Fruit fly (Drosophila melanogaster): ENCODE measurements around the gene CG7778.

CG7778 gene

DNA sequence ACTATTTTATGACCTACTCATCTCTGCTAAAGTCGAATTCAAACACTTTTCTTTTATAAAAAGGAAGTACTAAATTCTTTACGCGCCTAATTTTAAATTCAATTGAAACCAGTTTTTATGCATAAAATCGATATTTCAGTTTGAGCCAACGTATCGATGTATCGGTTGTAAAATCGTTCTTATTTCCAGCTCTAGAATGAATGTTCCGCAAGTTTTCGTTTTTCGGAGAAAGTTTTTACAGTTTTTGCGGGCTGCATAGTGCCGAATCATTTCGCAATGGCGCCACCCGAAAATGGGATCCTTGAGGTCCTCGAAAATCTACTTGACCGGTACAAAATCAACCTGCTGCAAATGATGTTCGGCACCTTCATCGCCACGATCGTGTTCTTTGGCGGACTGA, 41.0 kb upstream of the CG7778 start, which contains the start of gene CG7840 (continued):
- TF ChIP-seq Scr (GFP tag; IDR thresholded peaks at IDR 0.05; ENCODE audit: partially characterized antibody) (peak; percentile 88), en (GFP tag; optimal IDR thresholded peaks at IDR 0.05) (no peak), Meics (GFP tag; optimal IDR thresholded peaks at IDR 0.05) (peak; percentile 74), tgo (GFP tag; IDR thresholded peaks at IDR 0.05) (no peak), Doc3 (GFP tag; IDR thresholded peaks at IDR 0.05; ENCODE audit: partially characterized antibody) (peak; percentile 90), org-1 (GFP tag; optimal IDR thresholded peaks at IDR 0.05) (no peak), disco-r (GFP tag; optimal IDR thresholded peaks at IDR 0.05) (no peak), CG15269 (tag; optimal IDR thresholded peaks at IDR 0.05) (no peak), Deaf1 (tag; optimal IDR thresholded peaks at IDR 0.05) (no peak), CG11504 (tag; optimal IDR thresholded peaks at IDR 0.05) (no peak), CG8281 (tag; optimal IDR thresholded peaks at IDR 0.05) (no peak), CG3281 (GFP tag; optimal IDR thresholded peaks at IDR 0.05) (no peak), Fer2 (tag; optimal IDR thresholded peaks at IDR 0.05) (no peak), CG2120 (GFP tag; optimal IDR thresholded peaks at IDR 0.05) (no peak), sc (optimal IDR thresholded peaks at IDR 0.05) (no peak), sc (GFP tag; optimal IDR thresholded peaks at IDR 0.05) (no peak), CG12942 (GFP tag; optimal IDR thresholded peaks at IDR 0.05) (no peak), ttk (GFP tag; IDR thresholded peaks at IDR 0.05) (no peak), Dip3 (GFP tag; optimal IDR thresholded peaks at IDR 0.05) (no peak), mam (GFP tag; optimal IDR thresholded peaks at IDR 0.05) (no peak), CG13775 (GFP tag; optimal IDR thresholded peaks at IDR 0.05) (no peak), CG12769 (tag; optimal IDR thresholded peaks at IDR 0.05) (no peak), lilli (GFP tag; optimal IDR thresholded peaks at IDR 0.05) (no peak), sob (GFP tag; IDR thresholded peaks at IDR 0.05) (no peak), chinmo (GFP tag; IDR thresholded peaks at IDR 0.05; ENCODE audit: partially characterized antibody) (peak; percentile 78; the same call in 2 of the 4 replicates), ken (GFP tag; IDR thresholded peaks at IDR 0.05) (no peak), Mes4 (GFP tag; optimal IDR thresholded peaks at IDR 0.05) (no peak), Sin3A (optimal IDR thresholded peaks at IDR 0.05) (no peak), Ets65A (GFP tag) (no peak), fd96Cb (tag; optimal IDR thresholded peaks at IDR 0.05) (no peak)

DNA sequence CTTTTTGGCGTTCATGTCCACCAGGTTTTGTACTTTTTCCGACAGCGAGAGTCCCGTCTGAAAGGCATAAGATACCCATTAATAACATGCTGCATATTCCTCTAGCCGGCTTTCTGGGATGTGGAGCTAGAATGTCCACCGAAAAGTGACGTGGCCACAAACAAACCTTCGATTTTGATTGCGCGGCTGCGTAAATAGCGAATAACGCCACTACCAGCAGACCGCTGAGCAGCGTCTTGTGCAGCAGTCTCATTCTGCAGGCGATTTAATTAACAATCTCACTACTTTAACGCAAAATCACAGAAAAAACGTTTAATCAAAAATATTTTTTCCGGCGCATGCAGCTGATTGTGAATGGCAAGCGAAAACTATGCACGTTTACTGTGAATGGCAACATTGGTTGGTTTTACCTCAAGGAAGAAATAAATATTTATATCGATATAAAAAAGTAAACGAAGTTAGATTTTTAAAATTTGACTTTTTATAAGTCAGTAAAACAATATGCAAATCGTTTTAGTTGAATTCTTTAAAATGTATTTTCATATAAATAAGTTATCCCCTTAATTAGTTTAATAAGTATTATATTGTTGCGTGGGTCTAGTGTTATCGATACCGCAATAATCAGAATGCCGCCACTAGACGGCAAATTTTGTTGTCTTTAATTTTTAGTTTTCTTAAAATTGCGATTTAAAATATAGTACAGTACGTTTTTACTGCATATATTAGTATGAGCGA, 38.4 kb upstream of the CG7778 start, which contains the start of the genes Ostgamma and Mettl14:
Gene Ostgamma (minus strand): TSS at position 376 of the 735 bp plus-strand sequence.
Gene Mettl14 (plus strand): TSS at position 611 of the 735 bp plus-strand sequence.
- 0 out of 2 replicates have a peak, but pooled peaks have one; percentile 28 for TF ChIP-seq E2f2 (GFP tag; IDR thresholded peaks at IDR 0.05)
- peak; percentile 66; the same call in 2 of the 3 replicates for TF ChIP-seq CG14860 (GFP tag; IDR thresholded peaks at IDR 0.05; ENCODE audit: partially characterized antibody)
- peak; percentile 94 for TF ChIP-seq Dll (GFP tag; IDR thresholded peaks at IDR 0.05; ENCODE audit: partially characterized antibody)
- TF ChIP-seq Nf-YC (tag; optimal IDR thresholded peaks at IDR 0.05), result peak; percentile 42
- no peak for TF ChIP-seq CG17912 (GFP tag; optimal IDR thresholded peaks at IDR 0.05)
- peak; percentile 41 for TF ChIP-seq CG17829 (tag; optimal IDR thresholded peaks at IDR 0.05)
- TF ChIP-seq PHDP (tag; optimal IDR thresholded peaks at IDR 0.05), result peak; percentile 16
- TF ChIP-seq Xbp1 (GFP tag; optimal IDR thresholded peaks at IDR 0.05), result peak; percentile 94
- TF ChIP-seq stwl (tag; optimal IDR thresholded peaks at IDR 0.05), result peak; percentile 36
- no peak for TF ChIP-seq caup (GFP tag; optimal IDR thresholded peaks at IDR 0.05; ENCODE audit: severe bottlenecking)
- peak; percentile 68 for TF ChIP-seq amos (GFP tag; IDR thresholded peaks at IDR 0.05; ENCODE audit: partially characterized antibody)
- peak; percentile 71 for TF ChIP-seq Doc3 (GFP tag; IDR thresholded peaks at IDR 0.05; ENCODE audit: partially characterized antibody)
- peak in 1 of 2 experiments; percentile 65 for TF ChIP-seq crp (GFP tag; optimal IDR thresholded peaks at IDR 0.05)
- TF ChIP-seq HLH4C (GFP tag; IDR thresholded peaks at IDR 0.05; ENCODE audit: partially characterized antibody), result peak; percentile 59; the same call in 2 of the 3 replicates
- peak; percentile 74 for TF ChIP-seq Sry-δ (GFP tag; optimal IDR thresholded peaks at IDR 0.05)
- TF ChIP-seq CG17385 (GFP tag; optimal IDR thresholded peaks at IDR 0.05), result peak; percentile 18
- TF ChIP-seq lbe (GFP tag; optimal IDR thresholded peaks at IDR 0.05), result peak; percentile 44
- no peak for TF ChIP-seq Lpt (GFP tag; optimal IDR thresholded peaks at IDR 0.05)
- TF ChIP-seq NC2β (GFP tag; optimal IDR thresholded peaks at IDR 0.05), result no peak
- TF ChIP-seq YL-1 (GFP tag; optimal IDR thresholded peaks at IDR 0.05), result peak; percentile 82
- TF ChIP-seq Opbp (GFP tag; IDR thresholded peaks at IDR 0.05; ENCODE audit: partially characterized antibody), result peak; percentile 66; the same call in 2 of the 3 replicates

Measured in whole organism, embryonic.